Fruit fly (Drosophila melanogaster) S2 (cell line): ENCODE results near the gene Wdr82.

Source experiments
- CG8478 ChIP-seq: fragments of >200 bp; optimal IDR thresholded peaks from 2 replicates; lab custom pipeline; 2018
- CTCF ChIP-seq, 2 experiments: fragments of >200 bp; optimal IDR thresholded peaks; 2 replicates each; lab custom pipeline; 2018

Wdr82 gene

dm6 chr2L:8381508-8382036 is 7.3 kb downstream of the Wdr82 start, which contains the start of gene AlaRS:
Gene AlaRS, minus strand, starts transcription at chr2L:8381764.
- TF ChIP-seq CTCF (optimal IDR thresholded peaks at IDR 0.05; lab: Kevin White, UChicago) (no peak), CG8478 (lab: Kevin White, UChicago) (no peak)

dm6 chr2L:8382646-8383045 is 8.4 kb downstream of the Wdr82 start, which contains the start of the genes CG13392 and Rcd4:
Gene CG13392, minus strand, starts transcription at chr2L:8382807.
Gene Rcd4, plus strand, starts transcription at chr2L:8382861.
- TF ChIP-seq CG8478 (lab: Kevin White, UChicago) (no peak), CTCF (optimal IDR thresholded peaks at IDR 0.05; lab: Kevin White, UChicago) (no peak)

dm6 chr2L:8384108-8384601 is 9.9 kb downstream of the Wdr82 start, which contains the start of the genes Dad1 and CG13384:
Gene Dad1, minus strand, starts transcription at chr2L:8384137.
Gene CG13384, plus strand, starts transcription at chr2L:8384455.
- TF ChIP-seq CTCF (optimal IDR thresholded peaks at IDR 0.05; lab: Kevin White, UChicago) (no peak), CG8478 (lab: Kevin White, UChicago) (no peak)

- TF ChIP-seq CTCF (optimal IDR thresholded peaks at IDR 0.05; lab: Kevin White, UChicago), result no peak
- no peak for TF ChIP-seq CG8478 (lab: Kevin White, UChicago)
These were observed 10.8 kb downstream of the Wdr82 start for dm6 chr2L:8384985-8385519.

- TF ChIP-seq CTCF (optimal IDR thresholded peaks at IDR 0.05; lab: Kevin White, UChicago) (no peak), CG8478 (lab: Kevin White, UChicago) (no peak)
These were observed 11.6 kb downstream of the Wdr82 start for dm6 chr2L:8385849-8386248.

dm6 chr2L:8389231-8389630 is 15.0 kb downstream of the Wdr82 start, which contains the start of gene CG42819:
Gene CG42819, minus strand, starts transcription at chr2L:8389331.
- no peak for TF ChIP-seq CTCF (optimal IDR thresholded peaks at IDR 0.05; lab: Kevin White, UChicago)
- no peak for TF ChIP-seq CG8478 (lab: Kevin White, UChicago)

dm6 chr2L:8392298-8392697 is 18.0 kb downstream of the Wdr82 start, which contains the start of gene CG42820:
Gene CG42820, minus strand, starts transcription at chr2L:8392398.
- TF ChIP-seq CG8478 (lab: Kevin White, UChicago), result no peak
- TF ChIP-seq CTCF (optimal IDR thresholded peaks at IDR 0.05; lab: Kevin White, UChicago), result no peak

- no peak for TF ChIP-seq CG8478 (lab: Kevin White, UChicago)
- no peak for TF ChIP-seq CTCF (optimal IDR thresholded peaks at IDR 0.05; lab: Kevin White, UChicago)
These were observed 18.9 kb downstream of the Wdr82 start, which contains the start of gene Acp29AB for dm6 chr2L:8393122-8393521. Gene Acp29AB, minus strand, starts transcription at chr2L:8393222.

- TF ChIP-seq CTCF (optimal IDR thresholded peaks at IDR 0.05; lab: Kevin White, UChicago) (no peak), CG8478 (lab: Kevin White, UChicago) (no peak)
These were observed 19.9 kb downstream of the Wdr82 start, which contains the start of gene lectin-29Ca for dm6 chr2L:8394180-8394579. Gene lectin-29Ca, minus strand, starts transcription at chr2L:8394280.

- TF ChIP-seq CG8478 (lab: Kevin White, UChicago) (no peak), CTCF (optimal IDR thresholded peaks at IDR 0.05; lab: Kevin White, UChicago) (no peak)
These were observed 20.6 kb downstream of the Wdr82 start, which contains the start of gene Peritrophin-15b for dm6 chr2L:8394840-8395239. Gene Peritrophin-15b, minus strand, starts transcription at chr2L:8394940.

dm6 chr2L:8395996-8396699 is 21.9 kb downstream of the Wdr82 start, which contains the start of the genes Peritrophin-15a and CG13385:
Gene Peritrophin-15a, minus strand, starts transcription at chr2L:8396096.
Gene CG13385, plus strand, starts transcription at chr2L:8396649.
- no peak for TF ChIP-seq CTCF (optimal IDR thresholded peaks at IDR 0.05; lab: Kevin White, UChicago)
- TF ChIP-seq CG8478 (lab: Kevin White, UChicago), result no peak

dm6 chr2L:8398721-8399120 is 24.5 kb downstream of the Wdr82 start, which contains the start of gene CG13386:
Gene CG13386, plus strand, starts transcription at chr2L:8399021.
- TF ChIP-seq CTCF (optimal IDR thresholded peaks at IDR 0.05; lab: Kevin White, UChicago) (no peak), CG8478 (lab: Kevin White, UChicago) (no peak)

- no peak for TF ChIP-seq CG8478 (lab: Kevin White, UChicago)
- TF ChIP-seq CTCF (optimal IDR thresholded peaks at IDR 0.05; lab: Kevin White, UChicago), result no peak
These were observed 25.8 kb downstream of the Wdr82 start, which contains the start of gene CG31898 for dm6 chr2L:8399863-8400598. Gene CG31898, plus strand, starts transcription at chr2L:8400421.

- TF ChIP-seq CG8478 (lab: Kevin White, UChicago) (no peak), CTCF (optimal IDR thresholded peaks at IDR 0.05; lab: Kevin White, UChicago) (no peak)
These were observed 28.6 kb downstream of the Wdr82 start, which contains the start of gene fy for dm6 chr2L:8402928-8403285. Gene fy, minus strand, starts transcription at chr2L:8403280.
